Worm (Caenorhabditis elegans) whole organism, late embryonic: Measurements from ENCODE around the gene F38H4.3.

Experiments
- ceh-24 ChIP-seq: sonication (generic microtip); optimal IDR thresholded peaks from 2 replicates; lab custom pipeline; 2016; ENCODE audit warnings: mild to moderate bottlenecking, missing genetic modification characterization, missing compliant biosample characterization
- dmd-4 ChIP-seq: sonication (generic microtip); optimal IDR thresholded peaks from 2 replicates; lab custom pipeline; 2016; ENCODE audit warnings: borderline replicate concordance, missing genetic modification characterization, missing compliant biosample characterization
- gmeb-2 ChIP-seq: sonication (generic microtip); optimal IDR thresholded peaks from 2 replicates; lab custom pipeline; 2016; ENCODE audit warnings: missing genetic modification characterization, inconsistent platforms, missing compliant biosample characterization
- lim-6 ChIP-seq: sonication (generic microtip); optimal IDR thresholded peaks from 2 replicates; lab custom pipeline; 2016; ENCODE audit warnings: missing genetic modification characterization, missing compliant biosample characterization
- lin-11 ChIP-seq: fragments of 200-800 bp; sonication (Bioruptor generic); optimal IDR thresholded peaks from 2 replicates; lab custom pipeline; 2018; ENCODE audit warnings: mild to moderate bottlenecking, missing genetic modification characterization, missing compliant biosample characterization
- nfya-1 ChIP-seq: sonication (generic microtip); optimal IDR thresholded peaks from 2 replicates; lab custom pipeline; 2017; ENCODE audit warnings: missing genetic modification characterization, mild to moderate bottlenecking, missing compliant biosample characterization, antibody characterized with exemption, moderate library complexity
- nhr-11 ChIP-seq: fragments of 150-350 bp; optimal IDR thresholded peaks from 2 replicates; lab custom pipeline; 2014; ENCODE audit warnings: missing biosample characterization, missing genetic modification characterization
- pag-3 ChIP-seq: sonication (generic microtip); optimal IDR thresholded peaks from 2 replicates; lab custom pipeline; 2016; ENCODE audit warnings: missing compliant biosample characterization, missing genetic modification characterization, borderline replicate concordance
- pha-4 ChIP-seq: fragments of 150-350 bp; optimal IDR thresholded peaks from 2 replicates; lab custom pipeline; 2018; ENCODE audit warnings: missing biosample characterization, missing genetic modification reagents, missing genetic modification characterization
- pqm-1 ChIP-seq: sonication (generic microtip); optimal IDR thresholded peaks from 2 replicates; lab custom pipeline; 2016; ENCODE audit warnings: missing genetic modification characterization, missing compliant biosample characterization
- ref-2 ChIP-seq: sonication (generic microtip); optimal IDR thresholded peaks from 2 replicates; lab custom pipeline; 2016; ENCODE audit warnings: missing genetic modification characterization, missing compliant biosample characterization
- sox-2 ChIP-seq: fragments of 200-800 bp; sonication (Bioruptor generic); IDR thresholded peaks from 2 replicates; pipeline ENCODE4 v1.3.6; 2022; ENCODE audit warnings: missing genetic modification reagents, missing genetic modification characterization, missing compliant biosample characterization
- unc-55 ChIP-seq: sonication (generic microtip); optimal IDR thresholded peaks from 2 replicates; lab custom pipeline; 2017; ENCODE audit warnings: missing biosample characterization, missing genetic modification reagents, missing genetic modification characterization
- ztf-16 ChIP-seq: sonication (generic microtip); optimal IDR thresholded peaks from 2 replicates; lab custom pipeline; 2017; ENCODE audit warnings: missing genetic modification characterization, missing compliant biosample characterization

ce11 chrIV:11822454-11822853 lies 19.8 kb upstream of the F38H4.3 start:
- TF ChIP-seq unc-55 (GFP tag; lab: Kevin White, UChicago), result no peak
- TF ChIP-seq nfya-1 (tag; lab: Kevin White, UChicago), result peak; percentile 13
- no peak for TF ChIP-seq nhr-11 (tag; lab: Kevin White, UChicago)
- TF ChIP-seq dmd-4 (tag; lab: Kevin White, UChicago), result no peak
- no peak for TF ChIP-seq lim-6 (tag; lab: Kevin White, UChicago)
- no peak for TF ChIP-seq ztf-16 (tag; lab: Kevin White, UChicago)
- TF ChIP-seq pag-3 (tag; lab: Kevin White, UChicago), result no peak
- no peak for TF ChIP-seq lin-11 (tag; lab: Kevin White, UChicago)
- TF ChIP-seq sox-2 (GFP tag; lab: Robert Waterston, UW), result no peak
- TF ChIP-seq pqm-1 (tag; lab: Kevin White, UChicago), result no peak
- TF ChIP-seq pha-4 (tag; lab: Kevin White, UChicago), result no peak
- TF ChIP-seq gmeb-2 (tag; lab: Kevin White, UChicago), result no peak
- TF ChIP-seq ref-2 (tag; lab: Kevin White, UChicago), result no peak
- TF ChIP-seq ceh-24 (tag; lab: Kevin White, UChicago), result no peak
